Worm (Caenorhabditis elegans): ENCODE results near the gene gasr-8.

ce11 chrV:14665728-14666127, 23.2 kb upstream of the gasr-8 start, which contains the start of gene C47E8.1:
- TF ChIP-seq ama-1 (optimal IDR thresholded peaks at IDR 0.05): no peak
- no peak for TF ChIP-seq hmbx-1 (tag; optimal IDR thresholded peaks at IDR 0.05)
- no peak for TF ChIP-seq hmg-4 (GFP tag; optimal IDR thresholded peaks at IDR 0.05)
- no peak for TF ChIP-seq tra-4 (tag; optimal IDR thresholded peaks at IDR 0.05)
- no peak for TF ChIP-seq ets-7 (tag; optimal IDR thresholded peaks at IDR 0.05)
- TF ChIP-seq B0310.2 (tag; optimal IDR thresholded peaks at IDR 0.05): no peak
- TF ChIP-seq ceh-13 (GFP tag; optimal IDR thresholded peaks at IDR 0.05): no peak
- TF ChIP-seq aly-1 (tag; optimal IDR thresholded peaks at IDR 0.05): no peak
- no peak for TF ChIP-seq pes-1 (GFP tag; IDR thresholded peaks at IDR 0.05)
- TF ChIP-seq flt-1 (GFP tag; IDR thresholded peaks at IDR 0.05): no peak
- no peak for TF ChIP-seq sea-1 (GFP tag; conservative IDR thresholded peaks at IDR 0.05)
- TF ChIP-seq tbx-11 (GFP tag; IDR thresholded peaks at IDR 0.05): no peak
